Fruit fly (Drosophila melanogaster): Measurements from ENCODE around the gene CG4440.

Gene CG4440

dm6 chr2L:16324833-16325232 is 4.9 kb upstream of the CG4440 start (continued):
- TF ChIP-seq row (GFP tag; IDR thresholded peaks at IDR 0.05): peak; percentile 11; the same call in 1 of the 3 replicates
- peak; percentile 11 for TF ChIP-seq phol (tag; optimal IDR thresholded peaks at IDR 0.05)
- peak; percentile 4 for TF ChIP-seq tup (GFP tag; optimal IDR thresholded peaks at IDR 0.05)
- TF ChIP-seq seq (GFP tag; IDR thresholded peaks at IDR 0.05): peak; percentile 29; the same call in 1 of the 2 replicates
- peak; percentile 15 for TF ChIP-seq CG10431 (GFP tag; optimal IDR thresholded peaks at IDR 0.05)
- TF ChIP-seq mirr (GFP tag; optimal IDR thresholded peaks at IDR 0.05): peak; percentile 1
- TF ChIP-seq CG11504 (tag; optimal IDR thresholded peaks at IDR 0.05): peak; percentile 11
- TF ChIP-seq wek (GFP tag; optimal IDR thresholded peaks at IDR 0.05): no peak
- no peak for TF ChIP-seq CG12104 (GFP tag; optimal IDR thresholded peaks at IDR 0.05)
- TF ChIP-seq CG2678 (tag; optimal IDR thresholded peaks at IDR 0.05): no peak
- peak; percentile 54 for TF ChIP-seq ara (GFP tag; IDR thresholded peaks at IDR 0.05)
- TF ChIP-seq cg (GFP tag; optimal IDR thresholded peaks at IDR 0.05): peak; percentile 83
- TF ChIP-seq Doc3 (GFP tag; IDR thresholded peaks at IDR 0.05; ENCODE audit: partially characterized antibody): no peak
- TF ChIP-seq GATAe (GFP tag; conservative IDR thresholded peaks at IDR 0.05): no peak
- no peak for TF ChIP-seq CG43689 (GFP tag; IDR thresholded peaks at IDR 0.05)
- TF ChIP-seq CG10267 (tag; optimal IDR thresholded peaks at IDR 0.05): peak; percentile 83
- peak; percentile 72; the same call in 2 of the 3 replicates for TF ChIP-seq ci (GFP tag; IDR thresholded peaks at IDR 0.05)
- no peak for TF ChIP-seq chn (GFP tag; optimal IDR thresholded peaks at IDR 0.05)
- TF ChIP-seq exex (tag; optimal IDR thresholded peaks at IDR 0.05): no peak
- peak; percentile 16 for TF ChIP-seq CG7987 (GFP tag; optimal IDR thresholded peaks at IDR 0.05)
- TF ChIP-seq Rx (GFP tag; IDR thresholded peaks at IDR 0.05): no peak
- TF ChIP-seq Med (GFP tag): peak; percentile 46
- TF ChIP-seq nom (GFP tag; optimal IDR thresholded peaks at IDR 0.05): peak; percentile 73
- no peak for TF ChIP-seq slou (GFP tag; optimal IDR thresholded peaks at IDR 0.05)
- TF ChIP-seq Nf-YA (GFP tag; IDR thresholded peaks at IDR 0.05): no peak
- no peak for TF ChIP-seq CG1529 (GFP tag; optimal IDR thresholded peaks at IDR 0.05)
- TF ChIP-seq pita (GFP tag; optimal IDR thresholded peaks at IDR 0.05): no peak
- TF ChIP-seq CG34422 (GFP tag; IDR thresholded peaks at IDR 0.05): peak; percentile 70; the same call in 2 of the 3 replicates
- peak; percentile 98 for TF ChIP-seq kah (GFP tag; optimal IDR thresholded peaks at IDR 0.05)
- TF ChIP-seq Elba2 (GFP tag; optimal IDR thresholded peaks at IDR 0.05): no peak
- no peak for TF ChIP-seq Ets97D (GFP tag; optimal IDR thresholded peaks at IDR 0.05)
- TF ChIP-seq ATbp (GFP tag; optimal IDR thresholded peaks at IDR 0.05): peak; percentile 5
- TF ChIP-seq Nf-YC (tag; optimal IDR thresholded peaks at IDR 0.05): no peak
- no peak for TF ChIP-seq dan (GFP tag; IDR thresholded peaks at IDR 0.05)
- no peak for TF ChIP-seq CG12659 (GFP tag; optimal IDR thresholded peaks at IDR 0.05)
- no peak for TF ChIP-seq dysf (GFP tag; IDR thresholded peaks at IDR 0.05)
- TF ChIP-seq Blimp-1 (GFP tag; optimal IDR thresholded peaks at IDR 0.05): peak; percentile 10
- TF ChIP-seq Dip2 (GFP tag; IDR thresholded peaks at IDR 0.05): no peak
- TF ChIP-seq eyg (GFP tag; optimal IDR thresholded peaks at IDR 0.05): no peak
- no peak for TF ChIP-seq sob (GFP tag; IDR thresholded peaks at IDR 0.05)
- no peak for TF ChIP-seq CG17829 (tag; optimal IDR thresholded peaks at IDR 0.05)
- no peak for TF ChIP-seq CG18599 (GFP tag; optimal IDR thresholded peaks at IDR 0.05)
- peak; percentile 62 for TF ChIP-seq corto (GFP tag; optimal IDR thresholded peaks at IDR 0.05)
- TF ChIP-seq CG32767 (GFP tag; IDR thresholded peaks at IDR 0.05): 0 out of 2 replicates have a peak, but pooled peaks have one; percentile 30
- peak; percentile 25 for TF ChIP-seq Dp (GFP tag; optimal IDR thresholded peaks at IDR 0.05)
- TF ChIP-seq E2f2 (GFP tag; IDR thresholded peaks at IDR 0.05): no peak
- no peak for TF ChIP-seq Atf-2 (GFP tag; optimal IDR thresholded peaks at IDR 0.05)
- TF ChIP-seq CG9727 (GFP tag; optimal IDR thresholded peaks at IDR 0.05): no peak
- TF ChIP-seq D19A (tag; optimal IDR thresholded peaks at IDR 0.05): no peak
- no peak for TF ChIP-seq Nf-YB (GFP tag; optimal IDR thresholded peaks at IDR 0.05)
- 0 out of 3 replicates have a peak, but pooled peaks have one; percentile 25 for TF ChIP-seq so (GFP tag; IDR thresholded peaks at IDR 0.05)
